Worm (Caenorhabditis elegans): Measurements from ENCODE around the gene W10C4.1.

DNA sequence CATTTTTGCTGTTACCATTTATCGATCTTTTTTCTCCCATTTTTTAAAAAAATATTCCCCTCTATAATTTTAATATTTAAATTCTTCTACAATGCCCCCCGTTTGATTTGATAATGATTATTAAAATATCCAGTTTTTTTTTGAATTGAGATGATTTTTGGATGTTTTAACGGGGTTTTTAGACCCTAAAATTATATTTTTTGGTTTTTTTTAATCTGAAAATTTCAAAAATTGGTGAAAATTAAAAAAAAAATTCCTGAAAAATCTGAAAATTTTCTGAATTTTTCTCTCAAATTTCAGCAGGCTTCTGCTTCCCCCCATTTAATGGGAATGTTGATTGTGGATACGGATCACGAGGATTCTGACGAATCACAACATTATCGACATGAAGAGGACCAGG, 47.3 kb upstream of the W10C4.1 start, which contains the start of gene Y50D7A.3:
- TF ChIP-seq nhr-28 (tag; optimal IDR thresholded peaks at IDR 0.05): no peak
- no peak for TF ChIP-seq nhr-237 (tag; optimal IDR thresholded peaks at IDR 0.05)
- TF ChIP-seq nhr-12 (tag; optimal IDR thresholded peaks at IDR 0.05): no peak
- no peak for TF ChIP-seq snpc-4 (tag; optimal IDR thresholded peaks at IDR 0.05)
- no peak for TF ChIP-seq sptf-1 (tag; optimal IDR thresholded peaks at IDR 0.05)
- TF ChIP-seq lin-13 (tag; optimal IDR thresholded peaks at IDR 0.05): no peak
- no peak for TF ChIP-seq unc-39 (tag; optimal IDR thresholded peaks at IDR 0.05)
- no peak for TF ChIP-seq bed-3 (GFP tag; optimal IDR thresholded peaks at IDR 0.05)
- no peak for TF ChIP-seq unc-120 (tag; optimal IDR thresholded peaks at IDR 0.05; ENCODE audit: poor library complexity, severe bottlenecking)
- no peak for TF ChIP-seq nhr-76 (tag; optimal IDR thresholded peaks at IDR 0.05)
